Fruit fly (Drosophila melanogaster) whole organism, adult: Measurements from ENCODE around the gene INPP5E.

Experiments
- CG33017 ChIP-seq: fragments of 200-800 bp; sonication (Bioruptor generic); optimal IDR thresholded peaks from 2 replicates; lab custom pipeline; 2018; ENCODE audit warnings: missing biosample characterization, mild to moderate bottlenecking, missing genetic modification characterization, moderate library complexity
- CG7101 ChIP-seq: fragments of 200-800 bp; sonication (Bioruptor generic); optimal IDR thresholded peaks from 2 replicates; lab custom pipeline; 2018; ENCODE audit warnings: missing biosample characterization, mild to moderate bottlenecking, missing genetic modification characterization, moderate library complexity
- Mnt ChIP-seq: fragments of 200-800 bp; sonication (Bioruptor generic); optimal IDR thresholded peaks from 2 replicates; lab custom pipeline; 2016; ENCODE audit warnings: missing biosample characterization, mild to moderate bottlenecking, missing genetic modification characterization
- cic ChIP-seq: fragments of 200-800 bp; sonication (Bioruptor generic); optimal IDR thresholded peaks from 2 replicates; lab custom pipeline; 2017; ENCODE audit warnings: missing biosample characterization, mild to moderate bottlenecking, missing genetic modification characterization, moderate library complexity
- ovo ChIP-seq: fragments of 200-800 bp; sonication (Bioruptor generic); optimal IDR thresholded peaks from 2 replicates; lab custom pipeline; 2016; ENCODE audit warnings: missing biosample characterization, missing genetic modification characterization

DNA sequence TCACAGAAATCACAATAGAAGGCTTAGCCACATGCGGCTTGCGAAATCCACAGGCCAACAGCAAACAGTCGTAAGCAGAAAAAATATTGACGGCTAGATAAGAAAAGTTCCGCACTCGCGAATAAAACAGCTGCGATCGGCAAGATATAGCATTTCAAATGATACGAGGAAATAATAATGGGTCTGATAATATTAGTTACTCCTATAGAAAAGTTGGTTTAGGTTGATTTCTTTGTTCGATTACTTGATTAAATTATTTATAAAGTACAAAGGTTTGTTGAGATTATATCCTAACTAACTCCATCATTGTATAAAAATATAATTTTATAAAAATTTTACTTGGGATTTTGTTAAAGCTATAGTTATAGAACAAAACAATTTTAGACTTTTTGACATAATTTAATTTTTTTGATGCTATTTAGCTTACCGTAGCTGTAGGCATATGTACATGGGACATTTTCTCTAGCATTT lies 1.8 kb upstream of the INPP5E start:
- TF ChIP-seq ovo (GFP tag; lab: Kevin White, UChicago) (no peak), Mnt (no peak), CG7101 (peak; percentile 45), CG33017 (peak; percentile 64), cic (GFP tag; lab: Kevin White, UChicago) (peak; percentile 11)
